Worm (Caenorhabditis elegans): Measurements from ENCODE around the gene swsn-1.
A peak's percentile ranks its signal among the peaks of the same experiment; 100 is the strongest.

DNA sequence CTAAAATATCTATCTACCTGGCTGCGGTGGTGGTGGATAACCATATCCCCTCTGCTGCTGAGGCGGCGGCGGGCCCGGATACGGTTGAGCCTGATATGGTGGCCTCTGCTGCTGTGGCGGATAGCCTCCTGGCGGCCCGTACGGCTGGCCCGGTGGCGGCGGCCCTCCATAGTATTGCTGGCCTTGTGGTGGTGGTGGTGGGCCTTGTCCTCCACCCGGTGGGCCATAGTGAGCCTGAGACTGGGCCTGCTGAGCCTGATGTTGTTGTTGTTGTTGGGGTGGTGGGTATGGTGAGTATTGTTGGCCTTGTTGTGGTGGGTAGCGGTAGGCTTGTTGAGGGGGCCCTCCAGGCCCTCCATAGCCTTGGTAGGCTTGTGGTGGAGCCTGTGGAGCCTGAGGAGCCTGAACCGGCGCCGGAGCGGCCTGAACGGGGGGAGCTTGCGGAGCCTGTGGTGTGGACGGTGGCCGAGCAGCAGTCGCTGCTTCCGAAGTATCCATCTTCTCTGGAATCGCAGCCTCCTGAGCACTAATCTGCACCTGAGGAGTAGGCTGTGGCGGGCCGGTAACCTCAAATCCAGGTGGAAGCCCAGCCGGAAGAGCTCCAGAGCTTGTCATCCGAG is 7.9 kb downstream of the swsn-1 start:
- TF ChIP-seq zfh-2 (GFP tag; conservative IDR thresholded peaks at IDR 0.05) = peak; percentile 83
- TF ChIP-seq mcd-1 (GFP tag; IDR thresholded peaks at IDR 0.05) = no peak; the same call in 1 of the 2 replicates
- no peak for TF ChIP-seq T07F8.4 (tag; optimal IDR thresholded peaks at IDR 0.05)
- no peak for TF ChIP-seq pha-4 (tag; optimal IDR thresholded peaks at IDR 0.05)
- TF ChIP-seq dpff-1 (tag; optimal IDR thresholded peaks at IDR 0.05) = no peak
- TF ChIP-seq somi-1 (GFP tag; optimal IDR thresholded peaks at IDR 0.05) = no peak
- TF ChIP-seq F22D6.2 (tag; optimal IDR thresholded peaks at IDR 0.05) = no peak
- no peak for TF ChIP-seq him-1 (tag; optimal IDR thresholded peaks at IDR 0.05)
- no peak for TF ChIP-seq nhr-179 (tag; optimal IDR thresholded peaks at IDR 0.05)

All from whole organism, young adult.